Fruit fly (Drosophila melanogaster) whole organism, embryonic: ENCODE data around the gene CG43072.

ENCODE experiments used
- Antp ChIP-seq: fragments of 200-800 bp; sonication (Bioruptor generic); optimal IDR thresholded peaks from 3 replicates; lab custom pipeline; 2016; ENCODE audit warnings: missing biosample characterization, missing genetic modification characterization
- BEAF-32 ChIP-seq: fragments of 200-800 bp; sonication (Bioruptor generic); optimal IDR thresholded peaks from 3 replicates; lab custom pipeline; 2017; ENCODE audit warnings: missing biosample characterization, missing genetic modification characterization, mild to moderate bottlenecking, moderate library complexity, missing genetic modification reagents
- Bgb ChIP-seq: fragments of 200-800 bp; sonication (Bioruptor generic); IDR thresholded peaks from 2 replicates; pipeline ENCODE4 v1.3.6; 2022; ENCODE audit warnings: missing biosample characterization, missing genetic modification characterization; ENCODE audit not compliant: partially characterized antibody
- CG12659 ChIP-seq: fragments of 200-800 bp; sonication (Bioruptor generic); optimal IDR thresholded peaks from 3 replicates; lab custom pipeline; 2017; ENCODE audit warnings: mild to moderate bottlenecking, missing biosample characterization, missing genetic modification reagents, missing genetic modification characterization
- CG13123 ChIP-seq: fragments of 200-800 bp; sonication (Bioruptor generic); optimal IDR thresholded peaks from 2 replicates; lab custom pipeline; 2016; ENCODE audit warnings: missing biosample characterization, missing genetic modification characterization
- CG13296 ChIP-seq: fragments of 200-800 bp; sonication (Bioruptor generic); optimal IDR thresholded peaks from 3 replicates; lab custom pipeline; 2018; ENCODE audit warnings: missing biosample characterization, mild to moderate bottlenecking, missing genetic modification characterization
- CG13424 ChIP-seq: fragments of 200-800 bp; sonication (Bioruptor generic); optimal IDR thresholded peaks from 2 replicates; lab custom pipeline; 2019; ENCODE audit warnings: missing biosample characterization, mild to moderate bottlenecking, missing genetic modification characterization, moderate library complexity
- CG13775 ChIP-seq: fragments of 200-800 bp; sonication (Bioruptor generic); optimal IDR thresholded peaks from 3 replicates; lab custom pipeline; 2017; ENCODE audit warnings: missing biosample characterization, mild to moderate bottlenecking, missing genetic modification characterization
- CG14667 ChIP-seq: fragments of 200-800 bp; sonication (Bioruptor generic); IDR thresholded peaks from 2 replicates; pipeline ENCODE4 v1.3.6; 2022; ENCODE audit warnings: missing biosample characterization, missing genetic modification characterization
- CG15696 ChIP-seq: fragments of 200-800 bp; sonication (Bioruptor generic); optimal IDR thresholded peaks from 2 replicates; lab custom pipeline; 2019; ENCODE audit warnings: missing biosample characterization, mild to moderate bottlenecking, missing genetic modification characterization, moderate library complexity
- CG16813 ChIP-seq: fragments of 200-800 bp; sonication (Bioruptor generic); IDR thresholded peaks from 3 replicates; pipeline ENCODE4 v1.3.6; 2022; ENCODE audit warnings: missing biosample characterization, missing genetic modification characterization; ENCODE audit not compliant: partially characterized antibody
- CG16815 ChIP-seq: fragments of 200-800 bp; sonication (Bioruptor generic); optimal IDR thresholded peaks from 3 replicates; lab custom pipeline; 2017; ENCODE audit warnings: missing biosample characterization, mild to moderate bottlenecking, missing genetic modification characterization
- CG17328 ChIP-seq: fragments of 200-800 bp; sonication (Bioruptor generic); IDR thresholded peaks from 2 replicates; pipeline ENCODE4 v1.3.6; 2022; ENCODE audit warnings: missing biosample characterization, missing genetic modification characterization
- CG2120 ChIP-seq: fragments of 200-800 bp; sonication (Bioruptor generic); optimal IDR thresholded peaks from 3 replicates; lab custom pipeline; 2016; ENCODE audit warnings: missing biosample characterization, missing genetic modification characterization
- CG2129 ChIP-seq: fragments of 200-800 bp; sonication (Bioruptor generic); IDR thresholded peaks from 2 replicates; pipeline ENCODE4 v1.3.6; 2022; ENCODE audit warnings: missing biosample characterization, missing genetic modification characterization; ENCODE audit not compliant: partially characterized antibody
- CG2202 ChIP-seq: fragments of 200-800 bp; sonication (Bioruptor generic); optimal IDR thresholded peaks from 2 replicates; lab custom pipeline; 2018; ENCODE audit warnings: missing biosample characterization, mild to moderate bottlenecking, missing genetic modification characterization
- CG2678 ChIP-seq: fragments of 200-800 bp; sonication (Bioruptor generic); optimal IDR thresholded peaks from 3 replicates; lab custom pipeline; 2019; ENCODE audit warnings: missing biosample characterization, mild to moderate bottlenecking, missing genetic modification characterization, moderate library complexity
- CG2875 ChIP-seq: fragments of 200-800 bp; sonication (Bioruptor generic); optimal IDR thresholded peaks from 2 replicates; lab custom pipeline; 2017; ENCODE audit warnings: missing biosample characterization, mild to moderate bottlenecking, missing genetic modification characterization, missing genetic modification reagents
- CG4282 ChIP-seq: fragments of 200-800 bp; sonication (Bioruptor generic); optimal IDR thresholded peaks from 2 replicates; lab custom pipeline; 2016; ENCODE audit warnings: missing biosample characterization, missing genetic modification characterization
- CG4707 ChIP-seq: fragments of 200-800 bp; sonication (Bioruptor generic); optimal IDR thresholded peaks from 2 replicates; lab custom pipeline; 2018; ENCODE audit warnings: missing biosample characterization, mild to moderate bottlenecking, missing genetic modification characterization, moderate library complexity
- CG4730 ChIP-seq: fragments of 200-800 bp; sonication (Bioruptor generic); IDR thresholded peaks from 2 replicates; pipeline ENCODE4 v1.3.6; 2022; ENCODE audit warnings: missing biosample characterization, missing genetic modification characterization
- CG7786 ChIP-seq: fragments of 200-800 bp; sonication (Bioruptor generic); optimal IDR thresholded peaks from 2 replicates; lab custom pipeline; 2016; ENCODE audit warnings: missing biosample characterization, missing genetic modification characterization
- CG9609 ChIP-seq: fragments of 200-800 bp; sonication (Bioruptor generic); optimal IDR thresholded peaks from 3 replicates; lab custom pipeline; 2016; ENCODE audit warnings: missing biosample characterization, missing genetic modification characterization
- CG9797 ChIP-seq: fragments of 200-800 bp; sonication (Bioruptor generic); optimal IDR thresholded peaks from 3 replicates; lab custom pipeline; 2018; ENCODE audit warnings: missing biosample characterization, mild to moderate bottlenecking, missing genetic modification characterization
- CTCF ChIP-seq: fragments of 200-800 bp; sonication (Bioruptor generic); optimal IDR thresholded peaks from 2 replicates; lab custom pipeline; 2017; ENCODE audit warnings: missing biosample characterization, mild to moderate bottlenecking, missing genetic modification characterization, moderate library complexity
- Dbx ChIP-seq: fragments of 200-800 bp; sonication (Bioruptor generic); IDR thresholded peaks from 3 replicates; pipeline ENCODE4 v1.3.6; 2022; ENCODE audit warnings: missing biosample characterization, missing genetic modification characterization
- Fer1 ChIP-seq: fragments of 200-800 bp; sonication (Bioruptor generic); optimal IDR thresholded peaks from 2 replicates; lab custom pipeline; 2017; ENCODE audit warnings: missing biosample characterization, mild to moderate bottlenecking, missing genetic modification characterization
- HLHmδ ChIP-seq: fragments of 200-800 bp; sonication (Bioruptor generic); optimal IDR thresholded peaks from 2 replicates; lab custom pipeline; 2018; ENCODE audit warnings: missing biosample characterization, mild to moderate bottlenecking, missing genetic modification characterization, moderate library complexity
- Hr51 ChIP-seq, 2 experiments: fragments of 200-800 bp; sonication (Bioruptor generic); optimal IDR thresholded peaks; 2 replicates in 1 of 2; 3 replicates in 1 of 2; lab custom pipeline; 2016 to 2018; ENCODE audit warnings: missing biosample characterization in 2 of 2, missing genetic modification characterization in 2 of 2, mild to moderate bottlenecking in 1 of 2, moderate library complexity in 1 of 2
- MBD-R2 ChIP-seq: fragments of 200-800 bp; sonication (Bioruptor generic); IDR thresholded peaks from 2 replicates; pipeline ENCODE4 v1.3.6; 2022; ENCODE audit warnings: missing biosample characterization, missing genetic modification characterization
- Nf-YB ChIP-seq: fragments of 200-800 bp; sonication (Bioruptor generic); optimal IDR thresholded peaks from 3 replicates; lab custom pipeline; 2019; ENCODE audit warnings: missing biosample characterization, mild to moderate bottlenecking, missing genetic modification characterization, moderate library complexity
- Oaz ChIP-seq: fragments of 200-800 bp; sonication (Bioruptor generic); IDR thresholded peaks from 2 replicates; pipeline ENCODE4 v1.3.6; 2022; ENCODE audit warnings: missing biosample characterization, missing genetic modification characterization
- Tbp ChIP-seq: fragments of >200 bp; optimal IDR thresholded peaks from 2 replicates; lab custom pipeline; 2018; ENCODE audit warnings: missing biosample characterization, missing genetic modification characterization
- abd-A ChIP-seq: fragments of 200-800 bp; sonication (Bioruptor generic); optimal IDR thresholded peaks from 3 replicates; lab custom pipeline; 2019; ENCODE audit warnings: missing biosample characterization, mild to moderate bottlenecking, missing genetic modification characterization, moderate library complexity
- bigmax ChIP-seq: fragments of 200-800 bp; sonication (Bioruptor generic); optimal IDR thresholded peaks from 2 replicates; lab custom pipeline; 2018; ENCODE audit warnings: missing biosample characterization, mild to moderate bottlenecking, missing genetic modification characterization
- cg ChIP-seq: fragments of 200-800 bp; sonication (Bioruptor generic); optimal IDR thresholded peaks from 3 replicates; lab custom pipeline; 2019; ENCODE audit warnings: missing biosample characterization, mild to moderate bottlenecking, missing genetic modification characterization, moderate library complexity
- chinmo ChIP-seq: fragments of 200-800 bp; sonication (Bioruptor generic); IDR thresholded peaks from 4 replicates; pipeline ENCODE4 v1.3.6; 2022; ENCODE audit warnings: missing biosample characterization, missing genetic modification characterization; ENCODE audit not compliant: partially characterized antibody
- ci ChIP-seq: fragments of 200-800 bp; sonication (Bioruptor generic); IDR thresholded peaks from 3 replicates; pipeline ENCODE4 v1.3.6; 2022; ENCODE audit warnings: missing biosample characterization, missing genetic modification characterization
- dan ChIP-seq: fragments of 200-800 bp; sonication (Bioruptor generic); IDR thresholded peaks from 2 replicates; pipeline ENCODE4 v1.3.6; 2022; ENCODE audit warnings: missing biosample characterization, missing genetic modification characterization
- danr ChIP-seq: fragments of 200-800 bp; sonication (Bioruptor generic); IDR thresholded peaks from 2 replicates; pipeline ENCODE4 v1.3.6; 2022; ENCODE audit warnings: missing biosample characterization, missing genetic modification characterization
- dpn ChIP-seq, 2 experiments: fragments of 200-800 bp; sonication (Bioruptor generic); optimal IDR thresholded peaks; 3 replicates each; lab custom pipeline; 2016; ENCODE audit warnings: missing biosample characterization in 2 of 2, missing genetic modification characterization in 2 of 2
- gce ChIP-seq: fragments of 200-800 bp; sonication (Bioruptor generic); IDR thresholded peaks from 3 replicates; pipeline ENCODE4 v1.3.6; 2022; ENCODE audit warnings: missing biosample characterization, missing genetic modification characterization
- inv ChIP-seq: fragments of 200-800 bp; sonication (Bioruptor generic); IDR thresholded peaks from 2 replicates; pipeline ENCODE4 v1.3.6; 2022; ENCODE audit warnings: missing biosample characterization, missing genetic modification characterization; ENCODE audit not compliant: partially characterized antibody
- kay ChIP-seq: fragments of 200-800 bp; sonication (Bioruptor generic); optimal IDR thresholded peaks from 2 replicates; lab custom pipeline; 2016; ENCODE audit warnings: missing biosample characterization, missing genetic modification characterization
- lilli ChIP-seq: fragments of 200-800 bp; sonication (Bioruptor generic); optimal IDR thresholded peaks from 3 replicates; lab custom pipeline; 2016; ENCODE audit warnings: missing biosample characterization, missing genetic modification characterization
- lov ChIP-seq, 2 experiments: fragments of 200-800 bp in 1 of 2; fragments of >200 bp in 1 of 2; sonication (Bioruptor generic) in 1 of 2; IDR thresholded peaks in 1 of 2; optimal IDR thresholded peaks in 1 of 2; 2 replicates in 1 of 2; 3 replicates in 1 of 2; pipeline versions ENCODE4 v1.3.6 to Lab custom; 2017 to 2022; ENCODE audit warnings: missing biosample characterization in 1 of 2, missing genetic modification characterization in 1 of 2
- mirr ChIP-seq: fragments of 200-800 bp; sonication (Bioruptor generic); optimal IDR thresholded peaks from 3 replicates; lab custom pipeline; 2018; ENCODE audit warnings: missing biosample characterization, mild to moderate bottlenecking, missing genetic modification characterization
- oc ChIP-seq: fragments of 200-800 bp; sonication (Bioruptor generic); optimal IDR thresholded peaks from 2 replicates; lab custom pipeline; 2018; ENCODE audit warnings: missing biosample characterization, mild to moderate bottlenecking, missing genetic modification characterization, moderate library complexity
- sqz ChIP-seq: fragments of 200-800 bp; sonication (Bioruptor generic); optimal IDR thresholded peaks from 3 replicates; lab custom pipeline; 2018; ENCODE audit warnings: missing biosample characterization, mild to moderate bottlenecking, missing genetic modification characterization
- wdn ChIP-seq: fragments of 200-800 bp; sonication (Bioruptor generic); IDR thresholded peaks from 2 replicates; pipeline ENCODE4 v1.3.6; 2022; ENCODE audit warnings: missing biosample characterization, missing genetic modification characterization

Gene CG43072

DNA sequence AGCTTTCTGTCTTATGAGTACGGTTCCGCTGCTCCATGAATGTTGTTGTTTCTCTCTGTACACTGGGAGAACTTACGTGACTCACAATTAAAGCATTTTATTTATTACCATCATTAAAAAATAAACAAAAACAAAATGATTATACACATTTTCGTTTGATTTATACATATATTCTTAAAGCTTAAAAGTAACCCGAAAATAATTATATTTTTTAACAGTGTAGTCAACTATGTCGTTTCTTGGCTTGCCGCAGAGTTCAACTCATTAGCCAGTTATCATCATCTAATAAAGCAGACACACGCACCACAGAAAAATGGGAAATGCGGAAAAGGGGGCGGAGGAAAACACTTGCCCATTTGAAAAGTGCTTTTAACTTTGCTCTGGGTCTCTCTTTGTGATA, 28.2 kb upstream of the CG43072 start (continued):
- TF ChIP-seq CG9797 (no peak), mirr (GFP tag; lab: Kevin White, UChicago) (no peak), MBD-R2 (peak; percentile 49; the same call in 1 of the 2 replicates), CTCF (GFP tag; lab: Kevin White, UChicago) (peak; percentile 23), lilli (GFP tag; lab: Kevin White, UChicago) (peak; percentile 79), Hr51 (GFP tag; optimal IDR thresholded peaks at IDR 0.05; lab: Kevin White, UChicago) (peak; percentile 44 to 88), bigmax (GFP tag; lab: Kevin White, UChicago) (no peak), CG2120 (GFP tag; lab: Kevin White, UChicago) (peak; percentile 87), Nf-YB (GFP tag; lab: Kevin White, UChicago) (peak; percentile 66), CG13775 (GFP tag; lab: Kevin White, UChicago) (peak; percentile 63), Tbp (GFP tag; lab: Kevin White, UChicago) (no peak), Fer1 (GFP tag; lab: Kevin White, UChicago) (peak; percentile 76), ci (GFP tag; lab: Robert Waterston, UW) (peak; percentile 82), wdn (GFP tag; lab: Robert Waterston, UW) (peak; percentile 78), CG15696 (tag; lab: Kevin White, UChicago) (peak; percentile 10), CG2678 (peak; percentile 91), CG7786 (GFP tag; lab: Kevin White, UChicago) (peak; percentile 37), cg (GFP tag; lab: Kevin White, UChicago) (no peak), Antp (GFP tag; lab: Kevin White, UChicago) (peak; percentile 35), BEAF-32 (no peak), oc (tag; lab: Kevin White, UChicago) (peak; percentile 84), CG9609 (GFP tag; lab: Kevin White, UChicago) (peak; percentile 45), CG13123 (GFP tag; lab: Kevin White, UChicago) (peak; percentile 50), Oaz (GFP tag; lab: Robert Waterston, UW) (peak; percentile 56), abd-A (tag; lab: Kevin White, UChicago) (no peak), CG16813 (GFP tag; lab: Robert Waterston, UW) (no peak), CG12659 (GFP tag; lab: Kevin White, UChicago) (peak; percentile 68), CG2129 (GFP tag; lab: Robert Waterston, UW) (no peak), dan (GFP tag; lab: Robert Waterston, UW) (no peak), CG4282 (GFP tag; lab: Kevin White, UChicago) (no peak), CG2202 (tag; lab: Kevin White, UChicago) (peak; percentile 46), CG2875 (peak; percentile 53), CG17328 (GFP tag; lab: Robert Waterston, UW) (peak; percentile 82; the same call in 1 of the 2 replicates), Dbx (peak; percentile 65; the same call in 2 of the 3 replicates), inv (no peak), Bgb (GFP tag; lab: Robert Waterston, UW) (no peak), CG13424 (tag; lab: Kevin White, UChicago) (peak; percentile 84), CG16815 (GFP tag; lab: Kevin White, UChicago) (peak; percentile 33), danr (GFP tag; lab: Robert Waterston, UW) (peak; percentile 49; the same call in 1 of the 2 replicates), lov (optimal IDR thresholded peaks at IDR 0.05; lab: Kevin White, UChicago) (no peak), lov (GFP tag; IDR thresholded peaks at IDR 0.05; lab: Robert Waterston, UW) (peak; percentile 65; the same call in 1 of the 3 replicates), CG4707 (GFP tag; lab: Kevin White, UChicago) (peak; percentile 65), CG14667 (GFP tag; lab: Robert Waterston, UW) (peak; percentile 49; the same call in 1 of the 2 replicates), sqz (peak; percentile 40), gce (GFP tag; lab: Robert Waterston, UW) (no peak), CG13296 (GFP tag; lab: Kevin White, UChicago) (peak; percentile 71), CG4730 (GFP tag; lab: Robert Waterston, UW) (peak; percentile 60; the same call in 1 of the 2 replicates), HLHmδ (GFP tag; lab: Kevin White, UChicago) (no peak), dpn (GFP tag; optimal IDR thresholded peaks at IDR 0.05; lab: Kevin White, UChicago) (peak; percentile 74 to 80), kay (GFP tag; lab: Kevin White, UChicago) (peak; percentile 59), chinmo (GFP tag; lab: Robert Waterston, UW) (no peak)
